Worm (Caenorhabditis elegans) whole organism, early embryonic: ENCODE measurements around the gene srpa-68.

ENCODE experiments used
- B0310.2 ChIP-seq: sonication (generic microtip); optimal IDR thresholded peaks from 2 replicates; lab custom pipeline; 2016; ENCODE audit warnings: mild to moderate bottlenecking, missing genetic modification characterization, missing compliant biosample characterization
- F13C5.2 ChIP-seq: sonication (generic microtip); optimal IDR thresholded peaks from 2 replicates; lab custom pipeline; 2017; ENCODE audit warnings: mild to moderate bottlenecking, missing genetic modification characterization, inconsistent platforms, missing compliant biosample characterization
- aly-1 ChIP-seq: sonication (generic microtip); optimal IDR thresholded peaks from 2 replicates; lab custom pipeline; 2016; ENCODE audit warnings: missing genetic modification characterization, missing compliant biosample characterization
- ama-1 ChIP-seq: fragments of 150-350 bp; optimal IDR thresholded peaks from 2 replicates; lab custom pipeline; 2014
- ceh-13 ChIP-seq: fragments of 200-800 bp; sonication (Bioruptor generic); optimal IDR thresholded peaks from 2 replicates; lab custom pipeline; 2018; ENCODE audit warnings: mild to moderate bottlenecking, missing genetic modification characterization, missing compliant biosample characterization
- ceh-36 ChIP-seq: sonication (generic microtip); optimal IDR thresholded peaks from 2 replicates; lab custom pipeline; 2016; ENCODE audit warnings: missing genetic modification characterization, inconsistent platforms, missing compliant biosample characterization
- ets-7 ChIP-seq: sonication (generic microtip); optimal IDR thresholded peaks from 2 replicates; lab custom pipeline; 2016; ENCODE audit warnings: missing genotype, missing genetic modification characterization, missing compliant biosample characterization
- flt-1 ChIP-seq: fragments of 200-800 bp; sonication (Bioruptor generic); IDR thresholded peaks from 2 replicates; pipeline ENCODE4 v1.3.6; 2022; ENCODE audit warnings: missing genetic modification characterization, missing compliant biosample characterization
- hmbx-1 ChIP-seq: sonication (generic microtip); optimal IDR thresholded peaks from 2 replicates; lab custom pipeline; 2016; ENCODE audit warnings: mild to moderate bottlenecking, missing genetic modification characterization, missing compliant biosample characterization
- hmg-4 ChIP-seq: fragments of 200-800 bp; sonication (Bioruptor generic); optimal IDR thresholded peaks from 2 replicates; lab custom pipeline; 2018; ENCODE audit warnings: mild to moderate bottlenecking, missing genetic modification characterization, missing compliant biosample characterization
- hnd-1 ChIP-seq: sonication (generic microtip); optimal IDR thresholded peaks from 2 replicates; lab custom pipeline; 2016; ENCODE audit warnings: missing genetic modification characterization, missing compliant biosample characterization
- pes-1 ChIP-seq: fragments of 200-800 bp; sonication (Bioruptor generic); IDR thresholded peaks from 2 replicates; pipeline ENCODE4 v1.3.6; 2022; ENCODE audit warnings: missing genetic modification reagents, missing genetic modification characterization, missing compliant biosample characterization
- scrt-1 ChIP-seq: fragments of 200-800 bp; sonication (Bioruptor generic); IDR thresholded peaks from 2 replicates; pipeline ENCODE4 v1.3.6; 2022; ENCODE audit warnings: missing genetic modification characterization, missing compliant biosample characterization
- sea-1 ChIP-seq: fragments of 200-800 bp; sonication (Bioruptor generic); conservative IDR thresholded peaks from 2 replicates; pipeline ENCODE4 v1.3.6; 2022; ENCODE audit warnings: missing genetic modification characterization, missing compliant biosample characterization
- tbx-11 ChIP-seq: fragments of 200-800 bp; sonication (Bioruptor generic); IDR thresholded peaks from 2 replicates; pipeline ENCODE4 v1.3.6; 2022; ENCODE audit warnings: missing genetic modification characterization, missing compliant biosample characterization
- tbx-37 ChIP-seq: fragments of 200-800 bp; sonication (Bioruptor generic); conservative IDR thresholded peaks from 2 replicates; pipeline ENCODE4 v1.3.6; 2022; ENCODE audit warnings: missing genetic modification reagents, missing genetic modification characterization, missing compliant biosample characterization
- tra-4 ChIP-seq: sonication (generic microtip); optimal IDR thresholded peaks from 2 replicates; lab custom pipeline; 2017; ENCODE audit warnings: missing genetic modification characterization, missing compliant biosample characterization

The srpa-68 gene

ce11 chrV:12296794-12297193 is 5.3 kb upstream of the srpa-68 start:
- no peak for TF ChIP-seq ama-1 (lab: Kevin White, UChicago)

ce11 chrV:12296122-12296521 is 4.7 kb upstream of the srpa-68 start:
- TF ChIP-seq hmg-4 = no peak

ce11 chrV:12295520-12295919 is 4.1 kb upstream of the srpa-68 start:
- TF ChIP-seq hmbx-1 (tag; lab: Kevin White, UChicago) (no peak), hnd-1 (no peak), tra-4 (tag; lab: Kevin White, UChicago) (no peak), flt-1 (GFP tag; lab: Robert Waterston, UW) (no peak), ets-7 (tag; lab: Kevin White, UChicago) (no peak), sea-1 (GFP tag; lab: Robert Waterston, UW) (no peak), B0310.2 (tag; lab: Kevin White, UChicago) (no peak), hmg-4 (no peak), ceh-36 (tag; lab: Kevin White, UChicago) (no peak), ceh-13 (GFP tag; lab: Kevin White, UChicago) (no peak), pes-1 (GFP tag; lab: Robert Waterston, UW) (no peak), aly-1 (tag; lab: Kevin White, UChicago) (no peak)

ce11 chrV:12295015-12295414 is 3.6 kb upstream of the srpa-68 start:
- TF ChIP-seq aly-1 (tag; lab: Kevin White, UChicago) (no peak), hmg-4 (peak; percentile 2)

- TF ChIP-seq B0310.2 (tag; lab: Kevin White, UChicago) (no peak), flt-1 (GFP tag; lab: Robert Waterston, UW) (no peak), tra-4 (tag; lab: Kevin White, UChicago) (no peak), pes-1 (GFP tag; lab: Robert Waterston, UW) (no peak), ama-1 (lab: Kevin White, UChicago) (no peak), scrt-1 (GFP tag; lab: Robert Waterston, UW) (no peak), tbx-11 (GFP tag; lab: Robert Waterston, UW) (no peak), sea-1 (GFP tag; lab: Robert Waterston, UW) (no peak)
These were observed 2.6 kb upstream of the srpa-68 start for ce11 chrV:12294091-12294490.

- TF ChIP-seq ama-1 (lab: Kevin White, UChicago) = no peak
- no peak for TF ChIP-seq hnd-1
- no peak for TF ChIP-seq flt-1 (GFP tag; lab: Robert Waterston, UW)
These were observed 2.9 kb downstream of the srpa-68 start, which contains the start of gene rskd-1 for ce11 chrV:12288577-12288976. rskd-1 (minus strand) TSS chrV:12288615.

- TF ChIP-seq sea-1 (GFP tag; lab: Robert Waterston, UW) (no peak), F13C5.2 (tag; lab: Kevin White, UChicago) (no peak), tbx-37 (GFP tag; lab: Robert Waterston, UW) (no peak), ama-1 (lab: Kevin White, UChicago) (no peak), hnd-1 (no peak), ceh-13 (GFP tag; lab: Kevin White, UChicago) (no peak), flt-1 (GFP tag; lab: Robert Waterston, UW) (no peak), hmbx-1 (tag; lab: Kevin White, UChicago) (no peak), ets-7 (tag; lab: Kevin White, UChicago) (no peak), pes-1 (GFP tag; lab: Robert Waterston, UW) (no peak), tra-4 (tag; lab: Kevin White, UChicago) (no peak)
These were observed 3.8 kb downstream of the srpa-68 start for ce11 chrV:12287667-12288066.

- no peak for TF ChIP-seq ama-1 (lab: Kevin White, UChicago)
- no peak for TF ChIP-seq pes-1 (GFP tag; lab: Robert Waterston, UW)
- TF ChIP-seq hnd-1 = no peak
- no peak for TF ChIP-seq F13C5.2 (tag; lab: Kevin White, UChicago)
These were observed 8.3 kb downstream of the srpa-68 start, which contains the start of gene F55C5.10 for ce11 chrV:12283187-12283586. F55C5.10 (plus strand) TSS chrV:12283487.

ce11 chrV:12281508-12281907 is 9.9 kb downstream of the srpa-68 start:
- peak; percentile 3 for TF ChIP-seq ceh-36 (tag; lab: Kevin White, UChicago)
- no peak for TF ChIP-seq tra-4 (tag; lab: Kevin White, UChicago)
- no peak for TF ChIP-seq ets-7 (tag; lab: Kevin White, UChicago)

- TF ChIP-seq ets-7 (tag; lab: Kevin White, UChicago) (no peak), F13C5.2 (tag; lab: Kevin White, UChicago) (no peak), ceh-36 (tag; lab: Kevin White, UChicago) (no peak), sea-1 (GFP tag; lab: Robert Waterston, UW) (no peak), ceh-13 (GFP tag; lab: Kevin White, UChicago) (no peak), aly-1 (tag; lab: Kevin White, UChicago) (no peak), pes-1 (GFP tag; lab: Robert Waterston, UW) (no peak)
These were observed 14.5 kb downstream of the srpa-68 start, which contains the start of gene bnc-1 for ce11 chrV:12276946-12277345. bnc-1 (minus strand) TSS chrV:12277046.
